Worm (Caenorhabditis elegans): ENCODE data around the gene glt-3.

ce11 chrIV:10084323-10084959 is 45.6 kb upstream of the glt-3 start, which contains the start of gene W01B6.8:
- TF ChIP-seq ahr-1 (tag; optimal IDR thresholded peaks at IDR 0.05), result no peak
- TF ChIP-seq sdc-2 (tag; optimal IDR thresholded peaks at IDR 0.05), result no peak
- TF ChIP-seq pha-4 (tag; optimal IDR thresholded peaks at IDR 0.05), result no peak
- no peak for TF ChIP-seq pqm-1 (tag; optimal IDR thresholded peaks at IDR 0.05)
- no peak for TF ChIP-seq F13H6.1 (tag; optimal IDR thresholded peaks at IDR 0.05)
- no peak for TF ChIP-seq ama-1 (optimal IDR thresholded peaks at IDR 0.05)
- no peak for TF ChIP-seq Y22D7AL.16 (tag; optimal IDR thresholded peaks at IDR 0.05)
- no peak for TF ChIP-seq tbx-7 (tag; optimal IDR thresholded peaks at IDR 0.05)

Measured in whole organism, late embryonic.